Worm (Caenorhabditis elegans) whole organism, midembryonic: ENCODE data around the gene flp-1.

Experiments
- T22C8.4 ChIP-seq: fragments of 200-800 bp; sonication (Bioruptor generic); IDR thresholded peaks from 2 replicates; pipeline ENCODE4 v1.3.6; 2022; ENCODE audit warnings: missing genetic modification characterization, missing compliant biosample characterization
- flt-1 ChIP-seq: fragments of 200-800 bp; sonication (Bioruptor generic); IDR thresholded peaks from 2 replicates; pipeline ENCODE4 v1.3.6; 2022; ENCODE audit warnings: missing genetic modification characterization, missing compliant biosample characterization
- klf-2 ChIP-seq: fragments of 200-800 bp; sonication (Bioruptor generic); conservative IDR thresholded peaks from 2 replicates; pipeline ENCODE4 v1.3.6; 2022; ENCODE audit warnings: missing genetic modification reagents, missing genetic modification characterization, missing compliant biosample characterization
- med-1 ChIP-seq: sonication (generic microtip); optimal IDR thresholded peaks from 2 replicates; lab custom pipeline; 2017; ENCODE audit warnings: missing genetic modification characterization, mild to moderate bottlenecking, missing compliant biosample characterization, antibody characterized with exemption, missing genetic modification reagents; ENCODE audit not compliant: insufficient read depth
- ref-1 ChIP-seq: fragments of 200-800 bp; sonication (Bioruptor generic); conservative IDR thresholded peaks from 2 replicates; pipeline ENCODE4 v1.3.6; 2022; ENCODE audit warnings: missing genetic modification reagents, missing genetic modification characterization, missing compliant biosample characterization
- tab-1 ChIP-seq: fragments of 200-800 bp; sonication (Bioruptor generic); IDR thresholded peaks from 2 replicates; pipeline ENCODE4 v1.3.6; 2022; ENCODE audit warnings: missing genetic modification characterization, missing compliant biosample characterization
- ztf-23 ChIP-seq: fragments of 200-800 bp; sonication (Bioruptor generic); IDR thresholded peaks from 2 replicates; pipeline ENCODE4 v1.3.6; 2022; ENCODE audit warnings: missing genetic modification reagents, missing genetic modification characterization, missing compliant biosample characterization
- ztf-29 ChIP-seq: fragments of 200-800 bp; sonication (Bioruptor generic); IDR thresholded peaks from 2 replicates; pipeline ENCODE4 v1.3.6; 2022; ENCODE audit warnings: missing genetic modification reagents, missing genetic modification characterization, missing compliant biosample characterization

DNA sequence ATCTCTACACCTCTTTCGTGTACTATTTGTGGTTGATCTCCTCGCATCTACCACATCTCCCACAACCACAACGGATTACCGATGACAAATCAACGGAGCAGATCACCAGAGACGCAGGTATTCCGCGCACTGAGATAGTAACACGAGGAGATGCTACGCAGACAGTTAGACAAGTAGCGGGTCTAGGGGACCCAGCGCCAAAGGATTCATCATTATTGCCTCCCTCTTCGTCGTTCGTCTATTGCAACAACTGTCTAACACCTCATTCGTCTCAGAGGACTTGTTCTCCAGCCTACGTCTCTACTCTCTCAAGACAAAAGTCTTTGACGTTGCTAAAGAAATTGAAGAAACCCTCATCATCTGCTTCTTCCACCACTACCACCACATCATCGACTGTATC lies 23.0 kb upstream of the flp-1 start:
- TF ChIP-seq ztf-29 (GFP tag; lab: Robert Waterston, UW) (no peak), med-1 (no peak), flt-1 (GFP tag; lab: Robert Waterston, UW) (no peak), ztf-23 (GFP tag; lab: Robert Waterston, UW) (no peak), T22C8.4 (no peak), klf-2 (no peak), tab-1 (GFP tag; lab: Robert Waterston, UW) (no peak), ref-1 (GFP tag; lab: Robert Waterston, UW) (no peak)
